Fruit fly (Drosophila melanogaster): Measurements from ENCODE around the gene CG14340.

dm6 chr2L:1124265-1124664 lies 11.5 kb downstream of the CG14340 start:
- no peak for TF ChIP-seq CG7368 (GFP tag; optimal IDR thresholded peaks at IDR 0.05)
- TF ChIP-seq Ets21C (GFP tag; optimal IDR thresholded peaks at IDR 0.05), result no peak
- no peak for TF ChIP-seq CG11294 (GFP tag; IDR thresholded peaks at IDR 0.05)
- TF ChIP-seq CG4318 (GFP tag; optimal IDR thresholded peaks at IDR 0.05), result no peak
- no peak for TF ChIP-seq svp (GFP tag)
- no peak for TF ChIP-seq CG15336 (GFP tag; IDR thresholded peaks at IDR 0.05)
- no peak for TF ChIP-seq Lpt (GFP tag; optimal IDR thresholded peaks at IDR 0.05)
